Worm (Caenorhabditis elegans) whole organism, L4/young adult: Measurements from ENCODE around the gene hars-1.

Source experiments
- W03F9.2 ChIP-seq: fragments of 150-350 bp; optimal IDR thresholded peaks from 2 replicates; lab custom pipeline; 2014; ENCODE audit warnings: missing biosample characterization, missing genetic modification characterization
- dao-5 ChIP-seq: sonication (generic microtip); optimal IDR thresholded peaks from 2 replicates; lab custom pipeline; 2016; ENCODE audit warnings: missing genotype, missing genetic modification characterization, moderate library complexity, missing compliant biosample characterization
- him-1 ChIP-seq: sonication (generic microtip); optimal IDR thresholded peaks from 2 replicates; lab custom pipeline; 2016; ENCODE audit warnings: missing genotype, missing genetic modification reagents, missing genetic modification characterization, missing compliant biosample characterization

The hars-1 gene

DNA sequence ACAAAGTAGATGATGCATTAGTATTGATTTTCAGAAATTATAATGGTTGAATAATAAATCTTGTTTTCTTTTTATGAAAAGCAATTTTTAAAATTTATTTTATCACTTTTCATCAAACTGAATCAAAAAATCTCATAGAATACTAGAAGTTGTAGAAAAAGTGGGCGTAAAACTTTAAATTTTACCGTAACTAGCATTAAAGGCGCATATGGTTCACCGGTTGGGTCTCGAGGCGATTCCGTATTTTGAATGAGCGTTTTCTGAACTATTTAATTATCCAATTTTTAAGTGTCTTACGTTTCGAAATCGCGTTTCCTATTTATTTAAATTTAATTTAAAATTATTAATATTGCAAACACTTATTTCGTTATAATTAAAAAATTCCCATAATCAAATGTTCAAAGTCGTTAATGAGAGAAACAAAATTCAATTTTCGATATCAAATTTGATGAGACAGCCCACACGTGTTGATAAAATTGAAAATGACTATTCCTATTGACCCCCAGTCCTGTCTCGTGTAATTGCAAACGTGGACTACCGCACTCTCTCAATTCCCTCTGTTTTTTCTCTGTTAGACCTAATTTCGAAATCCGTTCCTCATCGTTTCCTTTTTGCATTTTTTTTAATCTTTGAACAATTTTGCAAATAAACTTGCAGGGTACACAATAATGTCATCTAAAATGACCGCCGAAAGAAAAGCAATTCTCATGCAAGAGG, at the start of gene hars-1, which contains the start of gene T11G6.2:
Gene hars-1 (plus strand): TSS at position 658 of the 717 bp plus-strand sequence.
Gene T11G6.2 (minus strand): TSS at position 197 of the 717 bp plus-strand sequence.
- peak; percentile 31 for TF ChIP-seq W03F9.2 (tag; lab: Kevin White, UChicago)
- no peak for TF ChIP-seq him-1
- no peak for TF ChIP-seq dao-5

DNA sequence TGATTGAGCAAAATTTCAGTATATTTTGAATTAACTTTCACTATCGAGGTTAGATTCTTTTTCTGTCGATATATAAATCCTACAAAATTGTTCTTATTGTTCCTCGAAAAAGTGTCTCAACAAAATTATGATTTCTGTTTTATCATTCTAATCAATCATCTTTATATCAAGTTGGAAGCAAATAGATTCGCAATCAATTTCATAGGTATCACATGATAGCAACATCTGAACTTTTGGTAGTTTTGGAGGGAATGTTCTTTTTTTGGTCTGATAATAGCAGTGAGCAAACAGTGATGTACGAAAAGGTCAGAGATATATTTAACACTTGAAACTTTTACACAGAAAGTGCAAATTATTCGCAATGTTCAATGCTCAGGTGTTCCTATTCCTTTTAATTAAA, 47.9 kb upstream of the hars-1 start:
- TF ChIP-seq him-1 (no peak), dao-5 (no peak), W03F9.2 (tag; lab: Kevin White, UChicago) (no peak)

DNA sequence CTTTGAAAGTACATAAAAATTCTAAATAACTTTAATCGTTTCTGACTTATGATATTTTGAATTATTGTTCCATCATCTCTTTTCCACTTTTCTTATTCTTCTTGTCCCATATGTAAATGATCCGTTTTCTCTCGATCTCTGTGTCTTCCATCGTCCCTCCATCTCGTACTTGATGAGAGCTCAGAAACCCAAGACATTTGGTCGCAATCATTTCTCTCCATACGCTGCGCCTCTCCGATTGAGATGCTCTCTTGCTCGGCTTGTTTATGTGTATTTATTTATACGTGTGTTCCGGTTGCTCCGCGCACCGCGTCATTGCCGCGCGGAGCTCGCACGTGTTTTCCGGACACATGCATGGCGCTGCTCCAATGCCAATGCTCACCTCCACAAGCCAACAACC, 47.4 kb upstream of the hars-1 start:
- no peak for TF ChIP-seq W03F9.2 (tag; lab: Kevin White, UChicago)
- TF ChIP-seq dao-5 = no peak

DNA sequence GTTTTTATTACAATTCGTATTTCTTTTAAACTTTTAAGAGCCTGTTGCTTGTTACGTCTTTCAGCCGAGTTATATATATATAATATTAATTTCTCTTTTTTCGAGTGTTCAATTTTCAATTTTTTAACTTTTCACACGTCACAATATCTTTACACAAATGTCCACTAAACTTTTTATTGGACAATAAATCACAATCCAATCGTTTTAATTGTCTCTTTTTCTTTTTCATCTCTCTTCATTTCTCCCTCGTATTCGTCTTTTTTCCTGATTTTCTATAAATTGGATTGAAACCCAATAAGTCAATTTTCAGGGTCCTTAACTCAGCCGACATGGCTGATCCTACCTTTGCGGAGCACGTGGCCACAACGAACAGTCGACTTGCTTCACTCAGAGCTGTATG, 46.7 kb upstream of the hars-1 start, which contains the start of gene miz-1:
Gene miz-1 (plus strand): TSS at position 301 of the 400 bp plus-strand sequence.
- no peak for TF ChIP-seq W03F9.2 (tag; lab: Kevin White, UChicago)

DNA sequence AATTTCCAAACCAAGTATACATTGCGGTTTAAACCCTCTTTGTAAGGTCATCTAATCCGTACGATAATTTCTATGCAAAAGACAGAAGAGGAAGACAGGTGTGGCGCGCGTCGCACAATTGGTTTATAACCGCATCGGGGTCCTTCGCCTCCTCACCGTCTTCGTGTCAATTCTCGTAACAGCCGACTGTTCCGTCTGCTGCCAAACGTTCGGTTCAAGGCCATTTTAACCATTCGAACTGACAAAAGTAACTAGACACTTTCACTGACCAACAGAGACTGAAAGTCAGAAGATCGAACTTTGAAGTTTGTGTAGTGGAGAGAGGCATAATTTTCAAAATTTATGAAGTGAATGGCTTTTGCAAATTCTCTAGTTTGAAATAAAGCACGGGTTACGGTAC, 42.8 kb upstream of the hars-1 start:
- TF ChIP-seq dao-5 = no peak

DNA sequence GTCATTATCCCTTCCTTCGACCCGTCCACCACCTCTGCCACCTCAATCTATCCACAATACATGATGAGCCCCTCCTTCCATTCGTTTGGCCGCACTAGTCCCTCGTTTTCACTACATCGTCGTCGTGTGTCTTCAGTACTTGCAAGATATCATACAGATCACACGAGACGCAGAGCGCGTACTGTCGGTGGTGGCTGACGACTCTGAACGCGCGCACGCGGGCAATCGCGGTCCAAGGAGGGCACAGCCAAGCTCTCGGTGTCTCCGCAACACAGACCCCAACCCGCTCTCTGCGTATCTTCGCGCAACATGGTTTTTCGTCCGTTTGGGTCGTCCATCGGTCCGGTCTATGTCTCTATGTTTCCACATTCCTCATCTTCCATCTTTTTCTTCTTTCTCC, 41.7 kb upstream of the hars-1 start:
- no peak for TF ChIP-seq him-1

DNA sequence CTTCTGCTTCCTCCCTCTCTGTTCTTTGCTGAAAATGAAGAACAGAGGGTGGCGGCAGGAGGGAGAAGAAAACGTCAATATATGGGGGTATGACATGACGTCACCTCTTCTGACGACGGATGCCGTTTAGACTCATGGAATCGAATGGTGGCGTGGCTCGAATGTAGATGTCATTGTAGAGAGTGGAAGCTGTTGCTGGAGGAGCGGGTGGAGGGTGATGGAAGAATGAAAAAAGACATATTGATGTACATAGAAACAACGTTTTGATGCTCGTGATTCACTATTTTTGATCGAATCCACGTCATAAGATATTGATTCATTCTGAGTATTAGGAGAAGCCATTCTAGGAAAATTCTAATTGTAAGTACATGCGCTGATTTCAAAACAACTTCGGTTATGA, 39.7 kb upstream of the hars-1 start:
- TF ChIP-seq him-1 (no peak), W03F9.2 (tag; lab: Kevin White, UChicago) (no peak), dao-5 (no peak)

DNA sequence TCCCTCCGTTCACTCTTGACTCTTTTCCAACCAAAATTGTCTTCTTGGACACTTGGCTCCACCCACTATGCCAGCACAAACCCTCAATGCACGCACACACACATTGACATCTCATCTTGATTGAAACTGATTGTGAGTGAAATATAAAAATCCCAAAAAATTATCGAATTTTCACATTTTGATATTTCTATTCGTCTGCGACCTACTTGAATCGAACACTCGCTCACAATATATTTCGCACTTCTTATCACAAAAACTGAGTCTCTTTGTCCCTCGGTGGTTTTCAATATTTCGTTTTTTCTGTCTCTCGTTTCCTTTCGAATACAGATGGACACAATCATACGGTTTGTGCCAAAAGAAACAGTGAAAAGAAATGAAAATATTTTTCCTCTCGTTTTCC, 38.6 kb upstream of the hars-1 start:
- no peak for TF ChIP-seq W03F9.2 (tag; lab: Kevin White, UChicago)
- no peak for TF ChIP-seq dao-5
- no peak for TF ChIP-seq him-1

DNA sequence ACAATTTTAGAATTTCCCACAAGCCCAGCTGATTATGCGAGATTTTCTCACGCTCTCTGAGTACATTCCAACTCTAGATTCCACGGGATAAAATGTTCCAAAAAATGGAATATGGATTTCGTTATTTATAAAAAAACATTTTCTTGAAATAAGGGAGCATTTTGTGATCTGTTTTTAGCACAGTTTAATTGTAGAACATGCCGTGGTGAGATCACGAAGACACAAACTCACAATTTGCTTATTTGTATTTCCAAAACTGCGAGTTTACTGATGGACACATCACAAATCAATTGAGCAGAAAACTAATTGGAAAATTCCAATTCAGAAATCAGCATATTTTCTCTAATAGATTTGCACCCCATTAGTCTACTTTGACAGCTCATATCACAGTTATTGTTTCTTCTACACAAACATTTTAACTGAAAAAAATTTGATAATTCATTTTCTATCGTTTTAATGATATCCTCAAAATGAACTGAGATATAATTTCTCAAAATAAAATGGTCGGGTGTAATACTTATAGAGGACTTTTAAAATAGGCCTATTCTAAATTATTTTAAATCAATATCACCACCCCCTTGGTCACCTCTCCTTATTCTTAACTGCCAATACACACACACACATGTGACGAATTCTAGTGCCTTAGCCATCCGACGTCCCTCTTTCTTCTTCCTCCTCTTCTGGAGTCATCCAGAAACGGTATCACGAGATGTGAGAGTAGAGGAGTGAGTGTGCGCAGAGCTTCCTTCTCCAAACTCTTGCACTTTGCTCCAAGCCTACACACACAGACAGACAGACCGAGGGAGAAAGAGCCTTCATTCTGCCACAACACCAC, 37.7 kb upstream of the hars-1 start:
- TF ChIP-seq W03F9.2 (tag; lab: Kevin White, UChicago) (no peak), him-1 (no peak), dao-5 (no peak)

DNA sequence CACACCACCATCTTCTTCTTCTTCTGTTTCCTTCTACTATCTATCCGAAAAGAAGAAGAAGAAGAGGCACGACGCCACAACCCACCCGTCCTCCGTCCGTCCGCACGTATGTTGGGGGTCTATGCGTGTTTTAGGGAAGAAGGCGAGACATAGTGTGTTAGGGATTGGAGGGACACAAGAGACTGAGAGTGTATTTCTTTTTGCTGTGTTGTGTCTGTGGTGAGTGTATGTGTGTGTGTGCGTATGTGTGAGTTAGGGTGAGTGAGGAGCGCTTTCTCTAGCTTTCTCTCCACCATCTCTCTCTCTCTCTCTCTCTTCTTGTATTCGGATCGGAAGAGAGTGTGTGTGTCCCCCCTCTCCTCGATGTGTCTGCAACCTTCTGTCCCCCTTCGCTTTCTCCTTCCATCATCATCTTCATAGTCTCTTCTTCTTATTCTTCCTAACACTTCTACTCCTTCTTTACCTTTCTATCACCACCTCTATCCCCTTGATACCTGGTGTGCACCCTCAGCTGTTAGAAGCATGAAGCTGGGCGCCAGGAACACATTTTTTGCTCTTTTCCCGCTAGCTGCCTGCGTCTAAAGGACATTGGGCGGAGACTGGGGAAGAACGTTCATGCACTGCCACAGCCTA, 37.0 kb upstream of the hars-1 start:
- TF ChIP-seq him-1 (peak; percentile 65), W03F9.2 (tag; lab: Kevin White, UChicago) (peak; percentile 39), dao-5 (peak; percentile 57)

DNA sequence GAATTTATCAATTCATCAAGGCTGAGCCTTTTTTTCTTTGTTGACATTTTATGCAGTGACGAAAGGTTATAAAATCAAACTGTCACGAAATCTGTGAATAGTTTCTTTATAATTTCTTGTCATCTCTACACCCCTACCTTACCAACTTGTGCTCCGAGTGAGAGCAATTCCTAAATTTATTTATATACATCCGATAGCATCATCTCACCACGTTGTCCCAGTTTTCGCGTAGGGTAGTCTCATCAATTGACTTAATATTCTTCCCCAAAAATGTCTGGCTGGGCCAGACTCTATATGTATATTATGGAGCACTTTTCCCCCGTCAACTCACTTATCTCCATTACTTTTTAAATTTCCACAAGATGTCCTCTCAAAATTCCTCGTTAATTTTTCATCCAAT, 33.4 kb upstream of the hars-1 start:
- TF ChIP-seq dao-5 (no peak), him-1 (no peak)

DNA sequence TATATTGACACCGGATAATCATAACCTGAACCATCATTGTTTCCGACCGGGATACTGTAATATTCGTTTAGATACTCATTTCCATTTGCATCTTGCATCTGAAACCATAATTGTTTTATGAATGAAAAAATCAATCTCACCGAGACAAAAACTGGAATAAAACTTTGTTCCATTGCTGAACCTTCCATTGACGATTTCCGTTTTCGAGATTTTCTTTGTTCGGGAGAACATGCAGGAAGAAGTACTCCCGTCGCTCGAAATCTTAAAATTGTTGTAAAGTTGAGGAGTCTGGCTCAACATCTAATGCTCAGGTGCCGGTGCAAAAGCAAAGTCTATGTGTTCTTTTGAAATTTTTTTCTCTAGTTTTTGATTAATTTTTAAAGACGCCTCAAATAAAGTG, 32.7 kb upstream of the hars-1 start:
- TF ChIP-seq W03F9.2 (tag; lab: Kevin White, UChicago) (no peak), him-1 (peak; percentile 69), dao-5 (no peak)

DNA sequence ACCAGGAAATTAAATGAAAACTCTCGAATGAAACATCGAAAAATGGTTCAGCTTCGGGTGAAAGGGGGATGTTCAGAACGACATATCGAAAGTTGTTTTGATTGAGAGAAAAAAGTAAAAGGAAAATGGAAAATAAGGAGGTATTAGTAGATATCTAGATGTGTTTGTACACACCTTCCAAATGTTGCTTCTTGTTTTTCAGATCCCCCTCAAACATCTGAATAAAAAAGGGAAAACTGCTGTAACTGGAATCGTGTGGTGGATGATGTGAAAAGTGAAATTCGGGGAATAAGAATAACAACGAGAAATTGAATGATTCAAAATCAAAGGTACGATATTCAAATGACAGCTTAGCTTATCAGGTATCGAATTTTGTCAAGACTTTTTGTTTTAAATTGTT, 30.7 kb upstream of the hars-1 start, which contains the start of gene npax-3:
Gene npax-3 (minus strand): TSS at position 101 of the 400 bp plus-strand sequence.
- TF ChIP-seq W03F9.2 (tag; lab: Kevin White, UChicago) = no peak
- no peak for TF ChIP-seq dao-5
- no peak for TF ChIP-seq him-1

DNA sequence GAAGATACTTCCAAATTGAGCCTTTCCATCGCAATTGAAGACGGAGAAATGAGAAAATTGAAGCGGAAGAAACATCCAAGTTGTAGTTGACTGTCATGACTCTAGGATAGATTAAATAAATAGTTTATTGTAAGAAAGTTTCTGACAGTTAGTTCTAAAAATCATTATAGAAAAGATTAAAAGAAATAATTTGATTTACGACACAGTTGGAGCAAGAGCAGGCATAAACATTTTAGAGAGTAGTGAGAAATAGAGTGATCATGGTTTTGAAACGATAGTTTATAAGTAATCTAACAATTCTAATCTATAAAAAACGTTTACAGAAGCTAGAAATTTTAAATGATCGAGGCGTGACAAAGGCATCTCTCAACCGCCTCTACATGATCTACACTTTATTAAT, 26.6 kb upstream of the hars-1 start, which contains the start of gene best-15:
Gene best-15 (minus strand): TSS at position 101 of the 400 bp plus-strand sequence.
- no peak for TF ChIP-seq him-1
- TF ChIP-seq dao-5 = no peak
- TF ChIP-seq W03F9.2 (tag; lab: Kevin White, UChicago) = no peak

DNA sequence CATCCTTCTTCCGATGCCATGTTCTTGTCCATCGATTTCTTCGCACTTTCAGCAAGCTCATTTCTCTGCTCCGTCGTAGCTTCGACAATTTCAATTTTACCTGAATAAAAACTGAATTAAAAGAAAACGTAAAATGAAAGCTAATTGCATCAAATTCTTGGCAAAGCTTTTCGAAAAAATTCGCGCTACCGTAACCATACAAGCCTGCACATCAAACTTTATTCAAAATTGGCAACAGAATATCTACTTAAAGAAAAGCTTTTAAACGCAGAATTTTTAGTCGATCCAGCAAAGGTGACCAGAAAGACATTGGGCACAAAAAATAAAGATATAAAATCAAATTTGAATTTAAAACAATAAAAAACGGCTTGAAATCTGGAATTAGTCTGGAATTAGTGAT, 16.5 kb upstream of the hars-1 start:
- TF ChIP-seq dao-5 (no peak), W03F9.2 (tag; lab: Kevin White, UChicago) (no peak), him-1 (no peak)
